Worm (Caenorhabditis elegans): Measurements from ENCODE around the gene Y47D3A.34.

Gene Y47D3A.34

ce11 chrIII:11244338-11244737, 9.7 kb upstream of the Y47D3A.34 start:
- no peak for TF ChIP-seq sem-2 (GFP tag; optimal IDR thresholded peaks at IDR 0.05)
- no peak for TF ChIP-seq sptf-1 (tag; optimal IDR thresholded peaks at IDR 0.05)
- no peak for TF ChIP-seq mab-5 (tag; optimal IDR thresholded peaks at IDR 0.05)
- TF ChIP-seq ham-2 (GFP tag; optimal IDR thresholded peaks at IDR 0.05), result no peak
- no peak for TF ChIP-seq ceh-43 (GFP tag; optimal IDR thresholded peaks at IDR 0.05)
- TF ChIP-seq unc-39 (tag; optimal IDR thresholded peaks at IDR 0.05), result no peak
- TF ChIP-seq lin-32 (GFP tag; optimal IDR thresholded peaks at IDR 0.05), result no peak
- no peak for TF ChIP-seq nhr-237 (tag; optimal IDR thresholded peaks at IDR 0.05)
- TF ChIP-seq elt-3 (tag; optimal IDR thresholded peaks at IDR 0.05), result no peak
- no peak for TF ChIP-seq nhr-28 (tag; optimal IDR thresholded peaks at IDR 0.05)
- no peak for TF ChIP-seq elt-1 (tag; optimal IDR thresholded peaks at IDR 0.05; ENCODE audit: borderline replicate concordance, insufficient read depth)
- TF ChIP-seq ces-1 (GFP tag; optimal IDR thresholded peaks at IDR 0.05), result no peak
- no peak for TF ChIP-seq hlh-1 (tag; optimal IDR thresholded peaks at IDR 0.05)
- TF ChIP-seq cnd-1 (tag; optimal IDR thresholded peaks at IDR 0.05), result no peak
- no peak for TF ChIP-seq flh-1 (GFP tag; optimal IDR thresholded peaks at IDR 0.05)
- TF ChIP-seq ztf-11 (tag; optimal IDR thresholded peaks at IDR 0.05), result no peak
- no peak for TF ChIP-seq lsy-2 (tag; optimal IDR thresholded peaks at IDR 0.05)

ce11 chrIII:11243421-11243820, 8.8 kb upstream of the Y47D3A.34 start:
- TF ChIP-seq nhr-12 (tag; optimal IDR thresholded peaks at IDR 0.05) (no peak), unc-62 (GFP tag; optimal IDR thresholded peaks at IDR 0.05) (peak; percentile 93), unc-120 (tag; optimal IDR thresholded peaks at IDR 0.05; ENCODE audit: poor library complexity, severe bottlenecking) (peak; percentile 92), ces-1 (GFP tag; optimal IDR thresholded peaks at IDR 0.05) (peak; percentile 55), zip-8 (tag; optimal IDR thresholded peaks at IDR 0.05) (no peak), lin-13 (tag; optimal IDR thresholded peaks at IDR 0.05) (no peak), snpc-4 (tag; optimal IDR thresholded peaks at IDR 0.05) (no peak), M03D4.4 (tag; optimal IDR thresholded peaks at IDR 0.05) (no peak), ham-2 (GFP tag; optimal IDR thresholded peaks at IDR 0.05) (no peak), nhr-76 (tag; optimal IDR thresholded peaks at IDR 0.05) (no peak), pha-4 (tag; optimal IDR thresholded peaks at IDR 0.05) (peak; percentile 56), lsy-2 (tag; optimal IDR thresholded peaks at IDR 0.05) (peak; percentile 7), mep-1 (tag; optimal IDR thresholded peaks at IDR 0.05) (peak; percentile 34), elt-3 (tag; optimal IDR thresholded peaks at IDR 0.05) (no peak), nhr-237 (tag; optimal IDR thresholded peaks at IDR 0.05) (peak; percentile 41), unc-39 (tag; optimal IDR thresholded peaks at IDR 0.05) (no peak), ceh-43 (GFP tag; optimal IDR thresholded peaks at IDR 0.05) (no peak), nhr-2 (tag; optimal IDR thresholded peaks at IDR 0.05) (no peak), cnd-1 (tag; optimal IDR thresholded peaks at IDR 0.05) (no peak), hlh-1 (tag; optimal IDR thresholded peaks at IDR 0.05) (peak; percentile 58), nhr-28 (tag; optimal IDR thresholded peaks at IDR 0.05) (no peak), blmp-1 (tag; optimal IDR thresholded peaks at IDR 0.05) (no peak), bed-3 (GFP tag; optimal IDR thresholded peaks at IDR 0.05) (no peak), lin-32 (GFP tag; optimal IDR thresholded peaks at IDR 0.05) (no peak), elt-1 (tag; optimal IDR thresholded peaks at IDR 0.05; ENCODE audit: borderline replicate concordance, insufficient read depth) (no peak), sem-2 (GFP tag; optimal IDR thresholded peaks at IDR 0.05) (no peak), sptf-1 (tag; optimal IDR thresholded peaks at IDR 0.05) (no peak), flh-1 (GFP tag; optimal IDR thresholded peaks at IDR 0.05) (no peak), ceh-83 (GFP tag; optimal IDR thresholded peaks at IDR 0.05) (no peak), mab-5 (tag; optimal IDR thresholded peaks at IDR 0.05) (no peak), ztf-11 (tag; optimal IDR thresholded peaks at IDR 0.05) (no peak), drap-1 (GFP tag; optimal IDR thresholded peaks at IDR 0.05) (no peak), tbx-8 (GFP tag; optimal IDR thresholded peaks at IDR 0.05) (no peak), mls-2 (tag; optimal IDR thresholded peaks at IDR 0.05) (no peak), ceh-39 (tag; optimal IDR thresholded peaks at IDR 0.05) (no peak)

- TF ChIP-seq M03D4.4 (tag; optimal IDR thresholded peaks at IDR 0.05) (no peak), elt-1 (tag; optimal IDR thresholded peaks at IDR 0.05; ENCODE audit: borderline replicate concordance, insufficient read depth) (no peak), sem-2 (GFP tag; optimal IDR thresholded peaks at IDR 0.05) (no peak), lsy-2 (tag; optimal IDR thresholded peaks at IDR 0.05) (no peak), nhr-12 (tag; optimal IDR thresholded peaks at IDR 0.05) (no peak), nhr-2 (tag; optimal IDR thresholded peaks at IDR 0.05) (no peak), ztf-11 (tag; optimal IDR thresholded peaks at IDR 0.05) (no peak), mep-1 (tag; optimal IDR thresholded peaks at IDR 0.05) (no peak), tbx-8 (GFP tag; optimal IDR thresholded peaks at IDR 0.05) (no peak), ham-2 (GFP tag; optimal IDR thresholded peaks at IDR 0.05) (no peak), pha-4 (tag; optimal IDR thresholded peaks at IDR 0.05) (no peak), nhr-237 (tag; optimal IDR thresholded peaks at IDR 0.05) (no peak), mls-2 (tag; optimal IDR thresholded peaks at IDR 0.05) (no peak)
Measured at ce11 chrIII:11241583-11242187, 7.0 kb upstream of the Y47D3A.34 start.
